Fruit fly (Drosophila melanogaster) whole organism, embryonic: Measurements from ENCODE around the gene CG10804.

Experiments used
- C15 ChIP-seq: fragments of 200-800 bp; sonication (Bioruptor generic); IDR thresholded peaks from 3 replicates; pipeline ENCODE4 v1.3.6; 2022; ENCODE audit warnings: missing biosample characterization, missing genetic modification characterization
- CG1024 ChIP-seq: fragments of 200-800 bp; sonication (Bioruptor generic); IDR thresholded peaks from 2 replicates; pipeline ENCODE4 v1.3.6; 2022; ENCODE audit warnings: missing biosample characterization, missing genetic modification characterization
- CG10979 ChIP-seq: fragments of 200-800 bp; sonication (Bioruptor generic); optimal IDR thresholded peaks from 2 replicates; lab custom pipeline; 2018; ENCODE audit warnings: missing biosample characterization, mild to moderate bottlenecking, missing genetic modification characterization, moderate library complexity
- CG13296 ChIP-seq: fragments of 200-800 bp; sonication (Bioruptor generic); optimal IDR thresholded peaks from 3 replicates; lab custom pipeline; 2018; ENCODE audit warnings: missing biosample characterization, mild to moderate bottlenecking, missing genetic modification characterization
- CG1529 ChIP-seq: fragments of 200-800 bp; sonication (Bioruptor generic); optimal IDR thresholded peaks from 3 replicates; lab custom pipeline; 2018; ENCODE audit warnings: missing biosample characterization, missing genetic modification characterization
- CG1647 ChIP-seq: fragments of 200-800 bp; sonication (Bioruptor generic); optimal IDR thresholded peaks from 3 replicates; lab custom pipeline; 2016; ENCODE audit warnings: missing biosample characterization, missing genetic modification characterization
- CG17361 ChIP-seq: fragments of 200-800 bp; sonication (Bioruptor generic); IDR thresholded peaks from 3 replicates; pipeline ENCODE4 v1.3.6; 2022; ENCODE audit warnings: missing biosample characterization, missing genetic modification characterization
- CG17912 ChIP-seq: fragments of 200-800 bp; sonication (Bioruptor generic); optimal IDR thresholded peaks from 2 replicates; lab custom pipeline; 2018; ENCODE audit warnings: missing biosample characterization, mild to moderate bottlenecking, missing genetic modification characterization
- CG18011 ChIP-seq: fragments of 200-800 bp; sonication (Bioruptor generic); optimal IDR thresholded peaks from 2 replicates; lab custom pipeline; 2017; ENCODE audit warnings: missing biosample characterization, missing genetic modification characterization, mild to moderate bottlenecking, moderate library complexity, missing genotype
- CG18619 ChIP-seq: fragments of 200-800 bp; sonication (Bioruptor generic); optimal IDR thresholded peaks from 3 replicates; lab custom pipeline; 2017; ENCODE audit warnings: missing biosample characterization, mild to moderate bottlenecking, missing genetic modification characterization
- CG18764 ChIP-seq: fragments of 200-800 bp; sonication (Bioruptor generic); optimal IDR thresholded peaks from 3 replicates; lab custom pipeline; 2016; ENCODE audit warnings: missing biosample characterization, missing genetic modification characterization
- CG2712 ChIP-seq: fragments of 200-800 bp; optimal IDR thresholded peaks from 3 replicates; lab custom pipeline; 2019; ENCODE audit warnings: missing biosample characterization, mild to moderate bottlenecking, missing genetic modification characterization, moderate library complexity
- CG2889 ChIP-seq: fragments of 200-800 bp; sonication (Bioruptor generic); IDR thresholded peaks from 3 replicates; pipeline ENCODE4 v1.3.6; 2022; ENCODE audit warnings: missing biosample characterization, missing genetic modification characterization
- CG31365 ChIP-seq: fragments of 200-800 bp; sonication (Bioruptor generic); optimal IDR thresholded peaks from 2 replicates; lab custom pipeline; 2018; ENCODE audit warnings: missing biosample characterization, mild to moderate bottlenecking, missing genetic modification characterization
- CG31388 ChIP-seq: fragments of 200-800 bp; sonication (Bioruptor generic); optimal IDR thresholded peaks from 2 replicates; lab custom pipeline; 2016; ENCODE audit warnings: missing biosample characterization, missing genetic modification characterization
- CG3407 ChIP-seq: fragments of 200-800 bp; sonication (Bioruptor generic); optimal IDR thresholded peaks from 2 replicates; lab custom pipeline; 2018; ENCODE audit warnings: missing biosample characterization, mild to moderate bottlenecking, missing genetic modification characterization
- CG4282 ChIP-seq: fragments of 200-800 bp; sonication (Bioruptor generic); optimal IDR thresholded peaks from 2 replicates; lab custom pipeline; 2016; ENCODE audit warnings: missing biosample characterization, missing genetic modification characterization
- CG7928 ChIP-seq: fragments of 200-800 bp; sonication (Bioruptor generic); optimal IDR thresholded peaks from 2 replicates; lab custom pipeline; 2017; ENCODE audit warnings: missing biosample characterization, mild to moderate bottlenecking, missing genetic modification characterization
- CG7987 ChIP-seq: fragments of 200-800 bp; sonication (Bioruptor generic); optimal IDR thresholded peaks from 2 replicates; lab custom pipeline; 2018; ENCODE audit warnings: missing biosample characterization, mild to moderate bottlenecking, missing genetic modification characterization, moderate library complexity
- CG9797 ChIP-seq: fragments of 200-800 bp; sonication (Bioruptor generic); optimal IDR thresholded peaks from 3 replicates; lab custom pipeline; 2018; ENCODE audit warnings: missing biosample characterization, mild to moderate bottlenecking, missing genetic modification characterization
- Dad ChIP-seq: fragments of 200-800 bp; sonication (Bioruptor generic); optimal IDR thresholded peaks from 3 replicates; lab custom pipeline; 2016; ENCODE audit warnings: missing biosample characterization, missing genetic modification characterization
- Dll ChIP-seq: fragments of 200-800 bp; sonication (Bioruptor generic); IDR thresholded peaks from 4 replicates; pipeline ENCODE4 v1.3.6; 2022; ENCODE audit warnings: missing biosample characterization, missing genetic modification characterization; ENCODE audit not compliant: partially characterized antibody
- Dp ChIP-seq: fragments of 200-800 bp; sonication (Bioruptor generic); optimal IDR thresholded peaks from 2 replicates; lab custom pipeline; 2018; ENCODE audit warnings: missing biosample characterization, mild to moderate bottlenecking, missing genetic modification characterization, moderate library complexity
- HLH3B ChIP-seq: fragments of 200-800 bp; sonication (Bioruptor generic); IDR thresholded peaks from 2 replicates; pipeline ENCODE4 v1.3.6; 2022; ENCODE audit warnings: missing biosample characterization, missing genetic modification characterization
- HLHmδ ChIP-seq: fragments of 200-800 bp; sonication (Bioruptor generic); optimal IDR thresholded peaks from 2 replicates; lab custom pipeline; 2018; ENCODE audit warnings: missing biosample characterization, mild to moderate bottlenecking, missing genetic modification characterization, moderate library complexity
- Med ChIP-seq: fragments of 200-800 bp; sonication (Bioruptor generic); peaks from one replicate; lab custom pipeline; 2016; ENCODE audit warnings: missing biosample characterization, missing genetic modification characterization, mild to moderate bottlenecking, inconsistent platforms, moderate library complexity
- Nf-YC ChIP-seq: fragments of 200-800 bp; optimal IDR thresholded peaks from 3 replicates; lab custom pipeline; 2019; ENCODE audit warnings: missing biosample characterization, mild to moderate bottlenecking, missing genetic modification characterization, moderate library complexity
- Oaz ChIP-seq: fragments of 200-800 bp; sonication (Bioruptor generic); IDR thresholded peaks from 2 replicates; pipeline ENCODE4 v1.3.6; 2022; ENCODE audit warnings: missing biosample characterization, missing genetic modification characterization
- Sox100B ChIP-seq: fragments of 200-800 bp; sonication (Bioruptor generic); optimal IDR thresholded peaks from 3 replicates; lab custom pipeline; 2018; ENCODE audit warnings: missing biosample characterization, mild to moderate bottlenecking, missing genetic modification characterization
- Sry-β ChIP-seq: fragments of 200-800 bp; sonication (Bioruptor generic); optimal IDR thresholded peaks from 2 replicates; lab custom pipeline; 2018; ENCODE audit warnings: missing biosample characterization, mild to moderate bottlenecking, missing genetic modification characterization, moderate library complexity
- Stat92E ChIP-seq, 3 experiments: fragments of >200 bp in 2 of 3; fragments of 200-800 bp in 1 of 3; sonication (Bioruptor generic) in 1 of 3; optimal IDR thresholded peaks; 2 replicates each; lab custom pipeline; 2017 to 2019; ENCODE audit warnings: missing biosample characterization in 3 of 3, missing genetic modification characterization in 3 of 3, mild to moderate bottlenecking in 1 of 3, moderate library complexity in 1 of 3
- Trl ChIP-seq, 3 experiments: fragments of >200 bp in 2 of 3; fragments of 200-800 bp in 1 of 3; sonication (Bioruptor generic) in 1 of 3; optimal IDR thresholded peaks; 2 replicates in 1 of 3; 3 replicates in 2 of 3; lab custom pipeline; 2016 to 2017; ENCODE audit warnings: missing biosample characterization in 1 of 3, missing genetic modification characterization in 1 of 3
- Usf ChIP-seq: fragments of 200-800 bp; sonication (Bioruptor generic); optimal IDR thresholded peaks from 2 replicates; lab custom pipeline; 2017; ENCODE audit warnings: missing genotype, missing biosample characterization, missing genetic modification characterization
- amos ChIP-seq: fragments of 200-800 bp; sonication (Bioruptor generic); IDR thresholded peaks from 2 replicates; pipeline ENCODE4 v1.3.6; 2022; ENCODE audit warnings: missing biosample characterization, missing genetic modification characterization; ENCODE audit not compliant: partially characterized antibody
- ash1 ChIP-seq: fragments of 200-800 bp; sonication (Bioruptor generic); optimal IDR thresholded peaks from 2 replicates; lab custom pipeline; 2018; ENCODE audit warnings: missing biosample characterization, mild to moderate bottlenecking, missing genetic modification characterization
- bcd ChIP-seq: fragments of 200-800 bp; sonication (Bioruptor generic); optimal IDR thresholded peaks from 2 replicates; lab custom pipeline; 2017; ENCODE audit warnings: missing biosample characterization, mild to moderate bottlenecking, missing genetic modification characterization
- btn ChIP-seq: fragments of 200-800 bp; sonication (Bioruptor generic); optimal IDR thresholded peaks from 2 replicates; lab custom pipeline; 2016; ENCODE audit warnings: missing biosample characterization, missing genetic modification characterization
- cad ChIP-seq: fragments of >200 bp; optimal IDR thresholded peaks from 2 replicates; lab custom pipeline; 2017; ENCODE audit warnings: missing biosample characterization, missing genetic modification characterization
- dan ChIP-seq: fragments of 200-800 bp; sonication (Bioruptor generic); IDR thresholded peaks from 2 replicates; pipeline ENCODE4 v1.3.6; 2022; ENCODE audit warnings: missing biosample characterization, missing genetic modification characterization
- fd102C ChIP-seq: fragments of 200-800 bp; sonication (Bioruptor generic); optimal IDR thresholded peaks from 2 replicates; lab custom pipeline; 2018; ENCODE audit warnings: missing biosample characterization, mild to moderate bottlenecking, missing genetic modification characterization, moderate library complexity
- fd3F ChIP-seq: fragments of 200-800 bp; sonication (Bioruptor generic); optimal IDR thresholded peaks from 2 replicates; lab custom pipeline; 2018; ENCODE audit warnings: missing biosample characterization, mild to moderate bottlenecking, missing genetic modification characterization, moderate library complexity
- gt ChIP-seq: fragments of 200-800 bp; sonication (Bioruptor generic); IDR thresholded peaks from 2 replicates; pipeline ENCODE4 v1.3.6; 2022; ENCODE audit warnings: missing biosample characterization, missing genetic modification characterization
- jigr1 ChIP-seq: fragments of 200-800 bp; sonication (Bioruptor generic); IDR thresholded peaks from 3 replicates; pipeline ENCODE4 v1.3.6; 2022; ENCODE audit warnings: missing biosample characterization, missing genetic modification characterization
- lmd ChIP-seq: fragments of 200-800 bp; sonication (Bioruptor generic); IDR thresholded peaks from 2 replicates; pipeline ENCODE4 v1.3.6; 2022; ENCODE audit warnings: missing biosample characterization, missing genetic modification characterization
- mld ChIP-seq: fragments of 200-800 bp; sonication (Bioruptor generic); IDR thresholded peaks from 3 replicates; pipeline ENCODE4 v1.3.6; 2022; ENCODE audit warnings: missing biosample characterization, missing genetic modification characterization; ENCODE audit not compliant: partially characterized antibody
- prd ChIP-seq, 3 experiments: fragments of >200 bp in 2 of 3; fragments of 200-800 bp in 1 of 3; sonication (Bioruptor generic) in 1 of 3; optimal IDR thresholded peaks in 2 of 3; IDR thresholded peaks in 1 of 3; 2 replicates in 2 of 3; 3 replicates in 1 of 3; pipeline versions ENCODE4 v1.3.6 to Lab custom; 2017 to 2022; ENCODE audit warnings: missing biosample characterization in 1 of 3, missing genetic modification characterization in 1 of 3
- seq ChIP-seq: fragments of 200-800 bp; sonication (Bioruptor generic); IDR thresholded peaks from 2 replicates; pipeline ENCODE4 v1.3.6; 2022; ENCODE audit warnings: missing biosample characterization, missing genetic modification characterization
- ssp ChIP-seq: fragments of 200-800 bp; sonication (Bioruptor generic); IDR thresholded peaks from 2 replicates; pipeline ENCODE4 v1.3.6; 2022; ENCODE audit warnings: missing biosample characterization, missing genetic modification characterization
- unc-4 ChIP-seq: fragments of 200-800 bp; sonication (Bioruptor generic); IDR thresholded peaks from 2 replicates; pipeline ENCODE4 v1.3.6; 2022; ENCODE audit warnings: missing biosample characterization, missing genetic modification characterization; ENCODE audit not compliant: partially characterized antibody
- vfl ChIP-seq: fragments of 200-800 bp; sonication (Bioruptor generic); optimal IDR thresholded peaks from 2 replicates; lab custom pipeline; 2016; ENCODE audit warnings: missing biosample characterization, missing genetic modification characterization

The CG10804 gene

DNA sequence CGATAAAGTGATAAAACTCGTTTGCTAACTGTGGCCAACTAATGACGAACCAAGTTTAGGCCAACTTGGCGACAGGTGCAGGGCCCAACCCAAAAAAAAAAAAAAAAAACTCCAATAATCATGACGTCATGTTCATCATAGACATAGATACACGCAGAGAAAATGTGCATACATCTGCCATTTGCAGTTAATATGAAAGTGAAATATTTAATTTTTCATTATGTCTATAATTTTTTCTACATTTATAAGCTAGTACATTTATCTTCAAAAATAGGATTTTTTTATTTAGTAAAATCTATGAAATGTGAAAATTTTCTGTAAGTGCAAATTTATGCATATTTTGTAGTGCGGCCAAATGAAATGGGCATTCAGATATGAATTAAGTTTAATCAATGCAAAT is 50.5 kb downstream of the CG10804 start (continued):
- peak; percentile 59 for TF ChIP-seq HLH3B (GFP tag; lab: Robert Waterston, UW)
- TF ChIP-seq CG4282 (GFP tag; lab: Kevin White, UChicago), result no peak
- TF ChIP-seq Nf-YC (tag; lab: Kevin White, UChicago), result peak; percentile 61
- 0 out of 3 replicates have a peak, but pooled peaks have one; percentile 45 for TF ChIP-seq C15 (GFP tag; lab: Robert Waterston, UW)
- TF ChIP-seq mld, result no peak
- no peak for TF ChIP-seq Sry-β (GFP tag; lab: Kevin White, UChicago)
- no peak for TF ChIP-seq cad (GFP tag; lab: Kevin White, UChicago)
- peak; percentile 20 for TF ChIP-seq CG3407 (GFP tag; lab: Kevin White, UChicago)
- TF ChIP-seq CG18011 (GFP tag; lab: Kevin White, UChicago), result no peak
- TF ChIP-seq btn (GFP tag; lab: Kevin White, UChicago), result no peak
- TF ChIP-seq amos (GFP tag; lab: Robert Waterston, UW), result no peak
- TF ChIP-seq CG17912 (GFP tag; lab: Kevin White, UChicago), result no peak
- TF ChIP-seq vfl (GFP tag; lab: Kevin White, UChicago), result no peak
- no peak for TF ChIP-seq Med (GFP tag; lab: Kevin White, UChicago)
- peak; percentile 68 for TF ChIP-seq Sox100B (GFP tag; lab: Kevin White, UChicago)
- peak; percentile 33 for TF ChIP-seq CG1529
- TF ChIP-seq CG18764, result peak; percentile 1
- no peak for TF ChIP-seq jigr1 (GFP tag; lab: Robert Waterston, UW)
- TF ChIP-seq CG7928 (GFP tag; lab: Kevin White, UChicago), result no peak
- no peak for TF ChIP-seq unc-4
- peak; percentile 63 for TF ChIP-seq CG10979 (tag; lab: Kevin White, UChicago)
- TF ChIP-seq CG31388 (GFP tag; lab: Kevin White, UChicago), result no peak
- TF ChIP-seq Stat92E (GFP tag; optimal IDR thresholded peaks at IDR 0.05; lab: Kevin White, UChicago), result no peak
- peak; percentile 69 for TF ChIP-seq Oaz (GFP tag; lab: Robert Waterston, UW)
- no peak for TF ChIP-seq Dp (GFP tag; lab: Kevin White, UChicago)
- peak; percentile 85 for TF ChIP-seq lmd (GFP tag; lab: Robert Waterston, UW)
- TF ChIP-seq dan (GFP tag; lab: Robert Waterston, UW), result no peak
- peak; percentile 81 for TF ChIP-seq CG2712 (tag; lab: Kevin White, UChicago)
- no peak for TF ChIP-seq Trl (optimal IDR thresholded peaks at IDR 0.05; lab: Kevin White, UChicago)
- TF ChIP-seq Trl (GFP tag; optimal IDR thresholded peaks at IDR 0.05; lab: Kevin White, UChicago), result no peak
- 0 out of 2 replicates have a peak, but pooled peaks have one; percentile 21 for TF ChIP-seq CG1024
- no peak for TF ChIP-seq prd (optimal IDR thresholded peaks at IDR 0.05; lab: Kevin White, UChicago)
- TF ChIP-seq prd (GFP tag; IDR thresholded peaks at IDR 0.05; lab: Robert Waterston, UW), result peak; percentile 88
- TF ChIP-seq Dll (GFP tag; lab: Robert Waterston, UW), result no peak
- TF ChIP-seq HLHmδ, result no peak
- TF ChIP-seq CG18619, result peak; percentile 36
- TF ChIP-seq CG13296 (GFP tag; lab: Kevin White, UChicago), result peak; percentile 36
- no peak for TF ChIP-seq CG1647
- TF ChIP-seq CG31365 (tag; lab: Kevin White, UChicago), result no peak
- TF ChIP-seq gt, result no peak
- no peak for TF ChIP-seq CG7987 (GFP tag; lab: Kevin White, UChicago)
- no peak for TF ChIP-seq fd102C (GFP tag; lab: Kevin White, UChicago)
- TF ChIP-seq bcd, result peak; percentile 57
- peak; percentile 60 for TF ChIP-seq fd3F (GFP tag; lab: Kevin White, UChicago)
- no peak for TF ChIP-seq Usf
- peak; percentile 73 for TF ChIP-seq ssp (GFP tag; lab: Robert Waterston, UW)
- no peak for TF ChIP-seq ash1 (GFP tag; lab: Kevin White, UChicago)
- peak; percentile 84 for TF ChIP-seq seq (GFP tag; lab: Robert Waterston, UW)
- no peak for TF ChIP-seq CG9797 (GFP tag; lab: Kevin White, UChicago)
- peak; percentile 74; the same call in 2 of the 3 replicates for TF ChIP-seq CG2889 (GFP tag; lab: Robert Waterston, UW)
- TF ChIP-seq CG17361, result peak; percentile 84
- TF ChIP-seq Dad (GFP tag; lab: Kevin White, UChicago), result no peak
